Worm (Caenorhabditis elegans): ENCODE measurements around the gene W03A5.6.

DNA sequence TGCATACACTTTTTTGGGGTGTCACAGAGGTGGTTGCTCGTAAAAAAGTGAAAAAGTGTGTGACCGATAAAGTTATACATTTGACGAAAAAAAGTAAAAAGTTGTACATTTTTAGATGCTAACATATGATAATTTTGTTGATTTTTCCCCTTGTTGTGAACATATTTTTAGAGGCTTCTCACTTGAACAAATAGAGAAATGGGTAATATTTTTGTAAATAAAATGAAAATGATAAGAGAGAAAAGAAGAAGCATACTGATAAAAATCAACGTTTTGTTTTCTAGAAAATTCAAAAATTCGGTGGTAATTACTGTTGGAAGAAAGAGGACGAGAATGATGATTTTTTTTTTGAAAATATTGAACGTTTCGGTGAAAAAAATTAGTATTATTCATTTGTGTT, 20.2 kb downstream of the W03A5.6 start:
- TF ChIP-seq dao-5 (tag; optimal IDR thresholded peaks at IDR 0.05) (no peak), him-1 (tag; optimal IDR thresholded peaks at IDR 0.05) (no peak), W03F9.2 (tag; optimal IDR thresholded peaks at IDR 0.05) (no peak)
